Worm (Caenorhabditis elegans): Measurements from ENCODE around the gene srz-47.

srz-47 gene

DNA sequence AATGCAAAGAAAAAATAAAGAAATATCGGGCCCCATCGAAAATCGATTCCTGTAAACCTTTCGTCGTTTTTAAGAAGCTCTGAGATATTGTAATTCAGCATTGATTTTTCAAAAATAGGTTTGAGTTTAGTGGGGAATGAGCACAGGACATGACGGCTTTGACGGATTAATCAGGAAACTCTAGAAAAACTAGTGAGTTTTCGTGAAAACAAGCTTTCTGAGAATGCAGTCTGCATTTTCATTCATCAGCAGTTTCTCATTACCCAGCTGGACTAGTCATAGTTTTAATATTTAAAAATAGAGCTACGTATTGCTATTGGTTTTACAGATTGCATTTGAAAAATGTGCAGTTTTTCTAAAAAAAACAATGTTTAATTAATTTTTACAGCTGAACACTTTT lies at the start of gene srz-47:
Gene srz-47 (minus strand): TSS at position 101 of the 400 bp plus-strand sequence.
- TF ChIP-seq ceh-18 (tag; optimal IDR thresholded peaks at IDR 0.05) (no peak), ets-4 (tag; optimal IDR thresholded peaks at IDR 0.05) (no peak), syd-9 (tag; optimal IDR thresholded peaks at IDR 0.05) (no peak), pqm-1 (tag; optimal IDR thresholded peaks at IDR 0.05) (no peak), Y22D7AL.16 (tag; optimal IDR thresholded peaks at IDR 0.05) (no peak), sox-2 (GFP tag; IDR thresholded peaks at IDR 0.05) (no peak), sdc-2 (tag; optimal IDR thresholded peaks at IDR 0.05) (no peak), ceh-14 (tag; optimal IDR thresholded peaks at IDR 0.05) (no peak), che-1 (tag; optimal IDR thresholded peaks at IDR 0.05) (no peak), pax-1 (tag; optimal IDR thresholded peaks at IDR 0.05) (no peak)

- TF ChIP-seq nfya-1 (tag; optimal IDR thresholded peaks at IDR 0.05) (no peak), elt-2 (tag; optimal IDR thresholded peaks at IDR 0.05) (peak; percentile 32)
Measured at ce11 chrV:17241278-17241661, 49.1 kb upstream of the srz-47 start.

ce11 chrV:17240579-17241277 lies 48.6 kb upstream of the srz-47 start:
- TF ChIP-seq fkh-6 (tag; optimal IDR thresholded peaks at IDR 0.05) (no peak), pax-1 (tag; optimal IDR thresholded peaks at IDR 0.05) (no peak), tbx-2 (tag; optimal IDR thresholded peaks at IDR 0.05) (no peak), lim-6 (tag; optimal IDR thresholded peaks at IDR 0.05) (no peak), pros-1 (tag; optimal IDR thresholded peaks at IDR 0.05) (no peak), ceh-6 (GFP tag; optimal IDR thresholded peaks at IDR 0.05) (no peak), nhr-232 (tag; optimal IDR thresholded peaks at IDR 0.05) (no peak), T23F11.4 (GFP tag; optimal IDR thresholded peaks at IDR 0.05) (no peak), pat-9 (tag; optimal IDR thresholded peaks at IDR 0.05) (no peak), unc-86 (tag; optimal IDR thresholded peaks at IDR 0.05) (no peak), hlh-15 (tag; optimal IDR thresholded peaks at IDR 0.05) (no peak), C08G9.2 (tag; optimal IDR thresholded peaks at IDR 0.05) (no peak), hlh-13 (GFP tag; optimal IDR thresholded peaks at IDR 0.05) (no peak), C38D4.7 (GFP tag; optimal IDR thresholded peaks at IDR 0.05) (no peak), ceh-14 (tag; optimal IDR thresholded peaks at IDR 0.05) (no peak), elt-4 (tag; optimal IDR thresholded peaks at IDR 0.05) (no peak), K02D7.2 (tag; optimal IDR thresholded peaks at IDR 0.05) (no peak)

DNA sequence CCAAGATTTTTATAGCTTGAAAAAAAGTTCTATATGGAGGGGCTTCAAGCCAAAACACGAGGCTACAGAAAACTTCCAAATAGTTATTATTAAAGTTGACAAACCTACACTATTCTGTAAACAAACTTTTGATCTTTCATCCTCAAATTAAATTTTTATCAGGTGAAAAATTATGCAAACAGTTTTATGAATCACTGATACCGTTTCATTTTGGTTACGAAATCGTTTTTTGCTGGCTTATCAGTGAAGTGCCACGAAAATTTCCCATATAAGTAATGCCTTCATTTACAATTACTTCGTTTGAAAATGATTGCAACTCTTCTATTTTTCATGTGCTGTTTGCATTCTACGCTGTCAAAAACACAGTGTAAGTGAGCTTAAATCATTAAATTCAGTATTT lies 46.7 kb upstream of the srz-47 start, which contains the start of gene T19C9.8:
Gene T19C9.8 (plus strand): TSS at position 299 of the 400 bp plus-strand sequence.
- TF ChIP-seq K02D7.2 (tag; optimal IDR thresholded peaks at IDR 0.05) = no peak
- no peak for TF ChIP-seq pqm-1 (tag; optimal IDR thresholded peaks at IDR 0.05)
- TF ChIP-seq elt-4 (tag; optimal IDR thresholded peaks at IDR 0.05) = no peak
- no peak for TF ChIP-seq pat-9 (tag; optimal IDR thresholded peaks at IDR 0.05)

DNA sequence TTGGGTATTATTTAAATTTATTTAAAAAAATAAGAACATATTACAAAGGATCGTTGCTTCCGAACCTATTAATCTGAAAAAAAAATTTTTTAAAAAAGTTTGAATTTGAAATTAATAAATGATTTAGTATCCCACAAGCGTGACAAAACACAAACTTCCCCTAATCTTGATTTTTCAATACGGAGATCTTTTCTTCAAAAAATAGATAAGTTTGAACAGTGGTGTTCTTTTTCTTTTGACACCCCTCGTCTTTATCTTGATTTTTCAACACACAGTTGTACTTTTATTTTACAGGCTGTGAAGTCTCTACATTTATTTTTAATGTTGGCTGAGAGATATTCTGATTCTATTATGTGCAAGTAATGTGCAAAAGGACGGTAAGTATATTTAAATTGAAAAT lies 44.2 kb upstream of the srz-47 start, which contains the start of gene T19C9.10:
Gene T19C9.10 (plus strand): TSS at position 248 of the 400 bp plus-strand sequence.
- TF ChIP-seq eyg-1 (tag; optimal IDR thresholded peaks at IDR 0.05) = no peak
- TF ChIP-seq F13H6.1 (tag; optimal IDR thresholded peaks at IDR 0.05) = no peak
- no peak for TF ChIP-seq hlh-15 (tag; optimal IDR thresholded peaks at IDR 0.05)
- no peak for TF ChIP-seq fkh-6 (tag; optimal IDR thresholded peaks at IDR 0.05)
- TF ChIP-seq dve-1 (tag; optimal IDR thresholded peaks at IDR 0.05) = no peak
- no peak for TF ChIP-seq ceh-30 (tag; optimal IDR thresholded peaks at IDR 0.05)
- TF ChIP-seq ceh-22 (tag; optimal IDR thresholded peaks at IDR 0.05) = no peak
- no peak for TF ChIP-seq C38D4.7 (GFP tag; optimal IDR thresholded peaks at IDR 0.05)
- no peak for TF ChIP-seq K09A11.1 (tag; optimal IDR thresholded peaks at IDR 0.05; ENCODE audit: insufficient read depth)
- TF ChIP-seq unc-55 (GFP tag; optimal IDR thresholded peaks at IDR 0.05) = no peak
- TF ChIP-seq hlh-8 (tag; optimal IDR thresholded peaks at IDR 0.05) = no peak
